Fruit fly (Drosophila melanogaster): ENCODE results near the gene CG11927.

Gene CG11927

DNA sequence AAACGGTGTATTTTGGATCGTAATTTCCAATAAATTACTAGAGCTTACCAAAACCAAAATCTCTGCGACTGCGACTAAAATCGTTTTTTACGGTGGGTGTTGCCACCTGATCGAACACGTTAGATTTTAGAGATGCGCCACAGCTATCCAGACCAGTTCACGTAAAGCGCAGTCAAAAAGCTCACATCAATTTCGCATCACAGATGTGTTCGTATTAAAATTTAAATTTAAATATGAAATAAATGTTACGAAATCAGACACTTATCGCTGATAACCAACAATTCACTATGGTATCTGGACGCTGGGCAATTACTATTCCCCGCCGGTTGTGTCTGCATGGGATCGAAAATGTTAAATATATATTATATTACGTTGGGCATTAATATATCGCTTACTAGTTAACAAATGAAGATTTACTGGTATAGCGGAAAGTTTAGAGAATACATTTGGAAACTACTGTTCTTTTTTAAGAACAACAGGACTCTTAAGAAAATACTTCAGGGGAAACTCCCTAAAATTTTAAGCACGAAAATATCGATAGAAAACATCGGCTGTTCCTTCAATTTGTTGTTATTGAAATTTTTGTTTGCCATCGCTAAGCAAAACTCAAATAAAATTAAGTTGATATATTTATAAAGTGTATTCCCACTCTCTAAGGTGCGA, at the start of gene CG11927, which contains the start of gene mxt:
Gene CG11927, plus strand, starts transcription at position 576 of the 663 bp plus-strand sequence.
Gene mxt, minus strand, starts transcription at position 105 of the 663 bp plus-strand sequence.
- TF ChIP-seq Ets98B (GFP tag; IDR thresholded peaks at IDR 0.05), result no peak
- TF ChIP-seq CG9948 (tag; optimal IDR thresholded peaks at IDR 0.05), result peak; percentile 8
- no peak for TF ChIP-seq Pif1A (GFP tag; optimal IDR thresholded peaks at IDR 0.05)
- TF ChIP-seq CG14655 (GFP tag; optimal IDR thresholded peaks at IDR 0.05), result no peak
- no peak for TF ChIP-seq CG34367 (tag; optimal IDR thresholded peaks at IDR 0.05)
- TF ChIP-seq CG17806 (tag; optimal IDR thresholded peaks at IDR 0.05), result no peak
- TF ChIP-seq Snoo (tag; optimal IDR thresholded peaks at IDR 0.05), result no peak
- peak; percentile 56; the same call in 2 of the 3 replicates for TF ChIP-seq CG4496 (GFP tag; IDR thresholded peaks at IDR 0.05)
- no peak for TF ChIP-seq CG10348 (GFP tag; IDR thresholded peaks at IDR 0.05)
- no peak for TF ChIP-seq Pif1B (GFP tag; optimal IDR thresholded peaks at IDR 0.05)
- peak; percentile 52; the same call in 1 of the 3 replicates for TF ChIP-seq fd96Ca (GFP tag; IDR thresholded peaks at IDR 0.05)
- no peak for TF ChIP-seq EcR (GFP tag; optimal IDR thresholded peaks at IDR 0.05)
- TF ChIP-seq CG15710 (tag; optimal IDR thresholded peaks at IDR 0.05), result peak; percentile 27
- TF ChIP-seq CG8301 (tag; optimal IDR thresholded peaks at IDR 0.05), result no peak
- no peak for TF ChIP-seq CG13204 (GFP tag; optimal IDR thresholded peaks at IDR 0.05)
- no peak for TF ChIP-seq CG32121 (GFP tag; IDR thresholded peaks at IDR 0.05)
- no peak for TF ChIP-seq rn (GFP tag; IDR thresholded peaks at IDR 0.05)
- TF ChIP-seq gl (tag; optimal IDR thresholded peaks at IDR 0.05), result no peak
- no peak for TF ChIP-seq D1 (tag; optimal IDR thresholded peaks at IDR 0.05)
- TF ChIP-seq CG12605 (GFP tag; IDR thresholded peaks at IDR 0.05), result no peak
- TF ChIP-seq CG8159 (tag; optimal IDR thresholded peaks at IDR 0.05), result no peak

DNA sequence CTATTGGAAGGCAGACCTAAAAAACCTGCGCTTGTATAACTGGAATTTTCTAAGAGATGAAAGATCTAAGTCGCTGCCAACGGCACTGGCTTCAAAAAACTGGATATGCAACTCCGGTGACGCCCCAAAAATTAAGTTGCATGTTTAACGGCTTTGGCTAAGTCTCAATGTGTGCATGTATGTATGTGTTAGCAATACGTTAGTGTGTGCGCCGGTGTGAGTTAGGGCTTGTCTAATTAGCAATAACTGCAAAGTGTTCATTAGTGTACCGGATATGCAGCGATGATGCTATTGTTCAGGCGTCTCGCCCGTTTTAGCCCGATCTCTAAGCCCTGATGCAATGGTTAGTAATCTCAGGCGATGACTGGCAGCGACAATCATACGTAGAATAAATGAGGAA, 48.7 kb upstream of the CG11927 start:
- TF ChIP-seq CG8159 (tag; optimal IDR thresholded peaks at IDR 0.05), result no peak
- TF ChIP-seq CG14655 (GFP tag; optimal IDR thresholded peaks at IDR 0.05), result no peak
- TF ChIP-seq CG13204 (GFP tag; optimal IDR thresholded peaks at IDR 0.05), result no peak
- TF ChIP-seq CG32121 (GFP tag; IDR thresholded peaks at IDR 0.05), result no peak
- no peak for TF ChIP-seq Ets98B (GFP tag; IDR thresholded peaks at IDR 0.05)
- TF ChIP-seq Snoo (tag; optimal IDR thresholded peaks at IDR 0.05), result no peak
- TF ChIP-seq Pif1A (GFP tag; optimal IDR thresholded peaks at IDR 0.05), result no peak
- no peak for TF ChIP-seq CG9948 (tag; optimal IDR thresholded peaks at IDR 0.05)
- no peak for TF ChIP-seq CG34367 (tag; optimal IDR thresholded peaks at IDR 0.05)
- TF ChIP-seq gl (tag; optimal IDR thresholded peaks at IDR 0.05), result no peak
- TF ChIP-seq CG15710 (tag; optimal IDR thresholded peaks at IDR 0.05), result no peak

DNA sequence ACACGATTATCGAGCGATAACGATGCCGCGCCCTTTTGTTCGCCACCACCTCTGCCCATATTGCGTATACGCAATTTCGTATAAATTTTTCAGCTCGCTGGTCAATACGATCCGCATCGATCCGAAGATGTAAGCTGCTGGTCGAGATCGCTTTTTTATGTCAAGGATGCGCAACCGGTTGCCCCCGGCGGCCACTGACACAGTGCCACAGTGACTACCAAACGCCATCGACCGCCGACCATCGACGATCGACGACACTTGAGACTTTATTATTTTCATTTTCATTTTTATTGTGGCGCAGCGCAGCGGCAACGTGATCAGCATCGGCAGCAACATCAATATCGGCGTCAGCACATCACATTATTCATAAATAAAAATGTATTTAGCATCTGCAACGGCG, 47.5 kb upstream of the CG11927 start:
- TF ChIP-seq CG14655 (GFP tag; optimal IDR thresholded peaks at IDR 0.05), result no peak
- no peak for TF ChIP-seq CG12605 (GFP tag; IDR thresholded peaks at IDR 0.05)
- no peak for TF ChIP-seq Snoo (tag; optimal IDR thresholded peaks at IDR 0.05)
- no peak for TF ChIP-seq gl (tag; optimal IDR thresholded peaks at IDR 0.05)
- peak; percentile 95 for TF ChIP-seq EcR (GFP tag; optimal IDR thresholded peaks at IDR 0.05)

dm6 chr2L:4801705-4802216, 45.8 kb upstream of the CG11927 start, which contains the start of gene slf:
slf (minus strand) TSS chr2L:4801923.
- TF ChIP-seq Ets98B (GFP tag; IDR thresholded peaks at IDR 0.05) (0 out of 2 replicates have a peak, but pooled peaks have one; percentile 23), CG8159 (tag; optimal IDR thresholded peaks at IDR 0.05) (no peak)

- TF ChIP-seq D1 (tag; optimal IDR thresholded peaks at IDR 0.05) (no peak), CG17806 (tag; optimal IDR thresholded peaks at IDR 0.05) (peak; percentile 3), CG4496 (GFP tag; IDR thresholded peaks at IDR 0.05) (no peak), CG8159 (tag; optimal IDR thresholded peaks at IDR 0.05) (peak; percentile 14), CG34367 (tag; optimal IDR thresholded peaks at IDR 0.05) (no peak)
These were observed 41.5 kb upstream of the CG11927 start for dm6 chr2L:4806109-4806508.

dm6 chr2L:4807953-4808604, 39.5 kb upstream of the CG11927 start:
- TF ChIP-seq EcR (GFP tag; optimal IDR thresholded peaks at IDR 0.05), result peak; percentile 63
- TF ChIP-seq CG13204 (GFP tag; optimal IDR thresholded peaks at IDR 0.05), result peak; percentile 67
- TF ChIP-seq Pif1A (GFP tag; optimal IDR thresholded peaks at IDR 0.05), result no peak

DNA sequence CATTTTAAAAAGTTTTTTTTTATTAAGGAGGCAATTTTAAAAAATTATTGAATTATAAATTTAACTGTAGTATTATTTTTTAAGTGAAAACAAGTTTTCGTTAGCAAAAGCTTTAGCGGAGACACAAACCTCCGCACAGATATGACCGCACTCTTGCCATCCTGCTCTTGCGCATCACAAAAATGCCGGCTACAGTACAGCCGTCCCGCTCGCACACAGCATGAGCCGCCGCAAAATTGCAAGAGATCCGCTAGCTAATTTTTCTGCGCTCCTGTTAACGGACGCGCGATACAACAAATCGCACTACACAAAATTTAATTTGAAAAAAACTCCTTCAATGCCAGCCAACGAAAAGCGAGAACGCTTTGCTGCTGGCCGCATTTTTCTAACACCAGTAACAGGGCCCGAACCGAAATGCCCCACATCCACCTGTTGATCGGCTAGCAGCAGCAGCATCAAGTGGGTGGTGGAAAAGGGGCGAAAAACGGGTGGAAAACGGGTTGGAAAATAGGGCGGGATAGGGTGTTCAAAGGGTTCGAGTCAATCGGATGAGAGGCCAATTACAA, 37.4 kb upstream of the CG11927 start:
- TF ChIP-seq CG12605 (GFP tag; IDR thresholded peaks at IDR 0.05) (peak; percentile 88), rn (GFP tag; IDR thresholded peaks at IDR 0.05) (no peak), Snoo (tag; optimal IDR thresholded peaks at IDR 0.05) (peak; percentile 35), Ets98B (GFP tag; IDR thresholded peaks at IDR 0.05) (peak; percentile 64), CG34367 (tag; optimal IDR thresholded peaks at IDR 0.05) (no peak), CG9948 (tag; optimal IDR thresholded peaks at IDR 0.05) (no peak), CG14655 (GFP tag; optimal IDR thresholded peaks at IDR 0.05) (no peak), D1 (tag; optimal IDR thresholded peaks at IDR 0.05) (peak; percentile 69), CG32121 (GFP tag; IDR thresholded peaks at IDR 0.05) (peak; percentile 51; the same call in 1 of the 2 replicates), CG8159 (tag; optimal IDR thresholded peaks at IDR 0.05) (no peak), Pif1B (GFP tag; optimal IDR thresholded peaks at IDR 0.05) (peak; percentile 46), gl (tag; optimal IDR thresholded peaks at IDR 0.05) (no peak), EcR (GFP tag; optimal IDR thresholded peaks at IDR 0.05) (no peak), CG15710 (tag; optimal IDR thresholded peaks at IDR 0.05) (peak; percentile 32), Pif1A (GFP tag; optimal IDR thresholded peaks at IDR 0.05) (peak; percentile 9), fd96Ca (GFP tag; IDR thresholded peaks at IDR 0.05) (peak; percentile 43; the same call in 1 of the 3 replicates), CG17806 (tag; optimal IDR thresholded peaks at IDR 0.05) (peak; percentile 10), CG10348 (GFP tag; IDR thresholded peaks at IDR 0.05) (no peak), CG4496 (GFP tag; IDR thresholded peaks at IDR 0.05) (peak; percentile 66), CG8301 (tag; optimal IDR thresholded peaks at IDR 0.05) (no peak), CG13204 (GFP tag; optimal IDR thresholded peaks at IDR 0.05) (no peak)

Data from whole organism, pupa.